Comparison of ENCODE assay signal across 3 fruit fly cellular contexts in genomic region chr3R:18671112-18671729, dm6.
TF ChIP-seq lines count a peak whose summit lies in the region.

CG31230 (plus strand) TSS chr3R:18671679.

- TF ChIP-seq CTCF in whole organism, embryonic (GFP tag; optimal IDR thresholded peaks at IDR 0.05; lab: Kevin White, UChicago), result no peak

TF ChIP-seq in whole organism, adult, 20 proteins besides CTCF, POLR2A, EP300 and RAD21:
- TF ChIP-seq cic (GFP tag; optimal IDR thresholded peaks at IDR 0.05; lab: Kevin White, UChicago), result peak; percentile 33
- TF ChIP-seq CG7101 (tag; optimal IDR thresholded peaks at IDR 0.05; lab: Kevin White, UChicago), result no peak
- peak; percentile 10 for TF ChIP-seq ovo (GFP tag; optimal IDR thresholded peaks at IDR 0.05; lab: Kevin White, UChicago)
- TF ChIP-seq CG7045 (GFP tag; optimal IDR thresholded peaks at IDR 0.05; lab: Kevin White, UChicago), result no peak

TF ChIP-seq in whole organism, embryonic, 481 proteins besides CTCF, POLR2A, EP300 and RAD21 (continues in another document):
- TF ChIP-seq vfl (GFP tag; optimal IDR thresholded peaks at IDR 0.05; lab: Kevin White, UChicago) (no peak), CG1603 (tag; optimal IDR thresholded peaks at IDR 0.05; lab: Kevin White, UChicago) (no peak), az2 (GFP tag; optimal IDR thresholded peaks at IDR 0.05; lab: Kevin White, UChicago) (no peak), CG10274 (GFP tag; optimal IDR thresholded peaks at IDR 0.05; lab: Kevin White, UChicago) (no peak), sim (GFP tag; IDR thresholded peaks at IDR 0.05; lab: Robert Waterston, UW) (no peak), dpn (GFP tag; optimal IDR thresholded peaks at IDR 0.05; lab: Kevin White, UChicago) (no peak), pb (GFP tag; optimal IDR thresholded peaks at IDR 0.05; lab: Kevin White, UChicago) (no peak), NC2α (GFP tag; optimal IDR thresholded peaks at IDR 0.05; lab: Kevin White, UChicago) (no peak), Dref (GFP tag; IDR thresholded peaks at IDR 0.05; lab: Robert Waterston, UW) (no peak), gem (tag; optimal IDR thresholded peaks at IDR 0.05; lab: Kevin White, UChicago) (no peak), Usf (GFP tag; optimal IDR thresholded peaks at IDR 0.05; lab: Kevin White, UChicago) (no peak), CG6654 (GFP tag; optimal IDR thresholded peaks at IDR 0.05; lab: Kevin White, UChicago) (no peak), zfh2 (GFP tag; optimal IDR thresholded peaks at IDR 0.05; lab: Kevin White, UChicago) (no peak), CG15696 (tag; optimal IDR thresholded peaks at IDR 0.05; lab: Kevin White, UChicago) (no peak), lab (GFP tag; optimal IDR thresholded peaks at IDR 0.05; lab: Kevin White, UChicago) (peak; percentile 29), CG11456 (GFP tag; IDR thresholded peaks at IDR 0.05; lab: Robert Waterston, UW) (no peak), cas (GFP tag; IDR thresholded peaks at IDR 0.05; lab: Robert Waterston, UW) (no peak), mirr (GFP tag; optimal IDR thresholded peaks at IDR 0.05; lab: Kevin White, UChicago) (peak; percentile 0), Atf6 (GFP tag; IDR thresholded peaks at IDR 0.05; lab: Robert Waterston, UW) (no peak), HmgZ (tag; optimal IDR thresholded peaks at IDR 0.05; lab: Kevin White, UChicago) (peak; percentile 41), Max (GFP tag; optimal IDR thresholded peaks at IDR 0.05; lab: Kevin White, UChicago) (no peak), Rx (GFP tag; IDR thresholded peaks at IDR 0.05; lab: Robert Waterston, UW) (no peak), Sox102F (GFP tag; optimal IDR thresholded peaks at IDR 0.05; lab: Kevin White, UChicago) (no peak), Rfx (GFP tag; IDR thresholded peaks at IDR 0.05; lab: Robert Waterston, UW) (no peak), BEAF-32 (GFP tag; optimal IDR thresholded peaks at IDR 0.05; lab: Kevin White, UChicago) (no peak), Med (GFP tag; lab: Kevin White, UChicago) (peak; percentile 39), CG11695 (GFP tag; IDR thresholded peaks at IDR 0.05; lab: Robert Waterston, UW) (peak; percentile 13; the same call in 1 of the 3 replicates), Ada2b (GFP tag; IDR thresholded peaks at IDR 0.05; lab: Robert Waterston, UW) (no peak), trem (tag; optimal IDR thresholded peaks at IDR 0.05; lab: Kevin White, UChicago) (no peak), CG14667 (GFP tag; IDR thresholded peaks at IDR 0.05; lab: Robert Waterston, UW) (no peak), Gsc (GFP tag; IDR thresholded peaks at IDR 0.05; lab: Robert Waterston, UW) (no peak), Sry-δ (GFP tag; optimal IDR thresholded peaks at IDR 0.05; lab: Kevin White, UChicago) (no peak), hkb (optimal IDR thresholded peaks at IDR 0.05; lab: Kevin White, UChicago) (no peak), hkb (GFP tag; IDR thresholded peaks at IDR 0.05; lab: Robert Waterston, UW) (no peak), CG4282 (GFP tag; optimal IDR thresholded peaks at IDR 0.05; lab: Kevin White, UChicago) (no peak), Sin3A (optimal IDR thresholded peaks at IDR 0.05; lab: Kevin White, UChicago) (no peak), CG8944 (GFP tag; optimal IDR thresholded peaks at IDR 0.05; lab: Kevin White, UChicago) (no peak), CG1529 (GFP tag; optimal IDR thresholded peaks at IDR 0.05; lab: Kevin White, UChicago) (no peak), dysf (GFP tag; IDR thresholded peaks at IDR 0.05; lab: Robert Waterston, UW) (no peak), sc (optimal IDR thresholded peaks at IDR 0.05; lab: Kevin White, UChicago) (no peak), sc (GFP tag; optimal IDR thresholded peaks at IDR 0.05; lab: Kevin White, UChicago) (no peak), CG7357 (GFP tag; IDR thresholded peaks at IDR 0.05; lab: Robert Waterston, UW) (no peak), CG3163 (GFP tag; optimal IDR thresholded peaks at IDR 0.05; lab: Kevin White, UChicago) (no peak), sug (tag; optimal IDR thresholded peaks at IDR 0.05; lab: Kevin White, UChicago) (peak; percentile 16), br (optimal IDR thresholded peaks at IDR 0.05; lab: Kevin White, UChicago) (no peak), maf-S (GFP tag; optimal IDR thresholded peaks at IDR 0.05; lab: Kevin White, UChicago) (no peak), Aef1 (GFP tag; IDR thresholded peaks at IDR 0.05; lab: Robert Waterston, UW) (no peak), rib (GFP tag; IDR thresholded peaks at IDR 0.05; lab: Robert Waterston, UW) (no peak)

TF ChIP-seq in whole organism, prepupa, 60 proteins besides CTCF, POLR2A, EP300 and RAD21:
- TF ChIP-seq fkh (GFP tag; optimal IDR thresholded peaks at IDR 0.05; lab: Kevin White, UChicago) (peak; percentile 78), svp (GFP tag; lab: Kevin White, UChicago) (peak; percentile 46), salr (GFP tag; optimal IDR thresholded peaks at IDR 0.05; lab: Kevin White, UChicago) (no peak)
